Worm (Caenorhabditis elegans) whole organism, L4 larva: ENCODE measurements around the gene fmo-3.

ENCODE experiments used
- F37D6.2 ChIP-seq: sonication (generic microtip); optimal IDR thresholded peaks from 2 replicates; lab custom pipeline; 2016; ENCODE audit warnings: mild to moderate bottlenecking, missing genetic modification characterization, missing compliant biosample characterization
- ceh-62 ChIP-seq: sonication (generic microtip); optimal IDR thresholded peaks from 2 replicates; lab custom pipeline; 2017; ENCODE audit warnings: missing biosample characterization, missing genetic modification characterization
- egl-43 ChIP-seq: fragments of 200-800 bp; sonication (Bioruptor generic); IDR thresholded peaks from 2 replicates; pipeline ENCODE4 v1.3.6; 2022; ENCODE audit warnings: missing genetic modification reagents, missing genetic modification characterization, missing compliant biosample characterization
- lsy-2 ChIP-seq, 2 experiments: fragments of 150-350 bp in 1 of 2; sonication (generic microtip) in 1 of 2; optimal IDR thresholded peaks; 2 replicates each; lab custom pipeline; 2014 to 2017; ENCODE audit warnings: missing biosample characterization in 2 of 2, missing genetic modification characterization in 2 of 2

DNA sequence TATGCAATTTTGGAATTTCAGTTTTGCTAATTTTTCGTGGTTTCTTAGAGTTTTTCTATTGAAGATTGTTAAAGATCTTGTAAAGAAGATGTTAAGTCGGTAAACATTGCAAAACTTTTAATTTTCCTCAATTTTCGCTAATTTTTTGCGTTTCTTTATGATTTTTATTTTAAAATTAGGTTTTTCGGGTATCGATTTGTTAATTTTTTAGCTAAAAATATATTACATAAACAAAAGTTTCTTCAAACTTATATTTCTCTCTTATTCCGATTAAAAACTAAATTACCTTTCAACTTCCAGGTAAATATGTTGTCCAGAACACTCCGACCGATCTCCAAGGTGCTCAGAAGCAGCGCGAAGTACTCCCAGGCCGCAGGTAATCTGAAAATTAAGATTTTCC lies 13.0 kb downstream of the fmo-3 start, which contains the start of gene mrpl-12:
- TF ChIP-seq F37D6.2 (tag; lab: Kevin White, UChicago) (no peak), ceh-62 (tag; lab: Kevin White, UChicago) (no peak), lsy-2 (tag; optimal IDR thresholded peaks at IDR 0.05; lab: Kevin White, UChicago) (no peak), egl-43 (no peak)
